Fruit fly (Drosophila melanogaster): ENCODE measurements around the gene Dsk.

Dsk gene

dm6 chr3R:4214038-4214437, 24.0 kb upstream of the Dsk start (continued):
- TF ChIP-seq CG10462 (GFP tag; optimal IDR thresholded peaks at IDR 0.05), result peak; percentile 8
- TF ChIP-seq zfh2 (GFP tag; optimal IDR thresholded peaks at IDR 0.05), result peak; percentile 12
- peak; percentile 55 for TF ChIP-seq CG3281 (GFP tag; optimal IDR thresholded peaks at IDR 0.05)
- peak; percentile 94 for TF ChIP-seq Ptx1 (GFP tag; IDR thresholded peaks at IDR 0.05)
- TF ChIP-seq Hr78 (GFP tag; optimal IDR thresholded peaks at IDR 0.05), result peak in 1 of 2 experiments; percentile 78
- peak; percentile 29 for TF ChIP-seq emc (GFP tag; optimal IDR thresholded peaks at IDR 0.05)
- peak; percentile 88 for TF ChIP-seq esg (GFP tag; conservative IDR thresholded peaks at IDR 0.05)
- peak; percentile 83 for TF ChIP-seq CG6272 (GFP tag; IDR thresholded peaks at IDR 0.05)
- peak; percentile 68 for TF ChIP-seq CG8944 (GFP tag; optimal IDR thresholded peaks at IDR 0.05)
- no peak for TF ChIP-seq CG4328 (GFP tag; optimal IDR thresholded peaks at IDR 0.05)
- TF ChIP-seq scrt (GFP tag; optimal IDR thresholded peaks at IDR 0.05), result peak; percentile 22
- TF ChIP-seq CG12769 (tag; optimal IDR thresholded peaks at IDR 0.05), result peak; percentile 86
- peak; percentile 79 for TF ChIP-seq ro (GFP tag; IDR thresholded peaks at IDR 0.05)
- TF ChIP-seq twi (tag; optimal IDR thresholded peaks at IDR 0.05), result no peak
- peak; percentile 89 for TF ChIP-seq H15 (GFP tag; IDR thresholded peaks at IDR 0.05)
- TF ChIP-seq nom (GFP tag; optimal IDR thresholded peaks at IDR 0.05), result peak; percentile 79
- TF ChIP-seq tx (GFP tag; optimal IDR thresholded peaks at IDR 0.05), result peak; percentile 57
- peak; percentile 15 for TF ChIP-seq CG7928 (GFP tag; optimal IDR thresholded peaks at IDR 0.05)
- TF ChIP-seq CG1792 (GFP tag; optimal IDR thresholded peaks at IDR 0.05), result peak; percentile 46
- TF ChIP-seq dati (GFP tag; IDR thresholded peaks at IDR 0.05), result peak; percentile 77
- peak; percentile 74 for TF ChIP-seq croc (GFP tag; conservative IDR thresholded peaks at IDR 0.05)
- no peak for TF ChIP-seq CG3838 (GFP tag; optimal IDR thresholded peaks at IDR 0.05)
- TF ChIP-seq ab (GFP tag; optimal IDR thresholded peaks at IDR 0.05), result peak; percentile 23
- TF ChIP-seq CG18619 (GFP tag; optimal IDR thresholded peaks at IDR 0.05), result peak; percentile 61
- peak; percentile 53 for TF ChIP-seq kay (GFP tag; optimal IDR thresholded peaks at IDR 0.05)
- peak; percentile 22 for TF ChIP-seq schlank (tag; optimal IDR thresholded peaks at IDR 0.05)
- TF ChIP-seq shn (GFP tag; optimal IDR thresholded peaks at IDR 0.05), result peak; percentile 66
- TF ChIP-seq vfl (GFP tag; optimal IDR thresholded peaks at IDR 0.05), result no peak
- no peak for TF ChIP-seq CG6791 (GFP tag; IDR thresholded peaks at IDR 0.05; ENCODE audit: partially characterized antibody)
- TF ChIP-seq Hr39 (optimal IDR thresholded peaks at IDR 0.05), result no peak
- no peak for TF ChIP-seq usp (GFP tag; optimal IDR thresholded peaks at IDR 0.05)
- peak; percentile 74 for TF ChIP-seq CG16863 (GFP tag; optimal IDR thresholded peaks at IDR 0.05)
- TF ChIP-seq CG15514 (GFP tag; optimal IDR thresholded peaks at IDR 0.05), result peak; percentile 48
- TF ChIP-seq Optix (GFP tag; IDR thresholded peaks at IDR 0.05), result peak; percentile 87
- no peak for TF ChIP-seq Opbp (GFP tag; IDR thresholded peaks at IDR 0.05; ENCODE audit: partially characterized antibody)
- TF ChIP-seq kni (GFP tag; optimal IDR thresholded peaks at IDR 0.05), result peak; percentile 48
- TF ChIP-seq insv (GFP tag; optimal IDR thresholded peaks at IDR 0.05), result no peak
- no peak for TF ChIP-seq hb (GFP tag; IDR thresholded peaks at IDR 0.05; ENCODE audit: partially characterized antibody)
- TF ChIP-seq CG12071 (GFP tag; optimal IDR thresholded peaks at IDR 0.05), result peak; percentile 76
- peak; percentile 79 for TF ChIP-seq CG2712 (tag; optimal IDR thresholded peaks at IDR 0.05)
- no peak for TF ChIP-seq cg (GFP tag; optimal IDR thresholded peaks at IDR 0.05)
- peak in 1 of 3 experiments; percentile 12 for TF ChIP-seq lola (GFP tag; optimal IDR thresholded peaks at IDR 0.05)
- no peak for TF ChIP-seq lbe (GFP tag; optimal IDR thresholded peaks at IDR 0.05)
- TF ChIP-seq rib (GFP tag; IDR thresholded peaks at IDR 0.05), result peak; percentile 46; the same call in 1 of the 2 replicates
- TF ChIP-seq B-H2 (GFP tag; optimal IDR thresholded peaks at IDR 0.05), result no peak
- TF ChIP-seq chm (GFP tag; IDR thresholded peaks at IDR 0.05), result peak; percentile 50; the same call in 1 of the 2 replicates
- TF ChIP-seq CG11560 (tag; IDR thresholded peaks at IDR 0.05), result peak; percentile 68; the same call in 2 of the 3 replicates
- peak; percentile 69 for TF ChIP-seq gcm2 (GFP tag; optimal IDR thresholded peaks at IDR 0.05)
- peak; percentile 29 for TF ChIP-seq mirr (GFP tag; optimal IDR thresholded peaks at IDR 0.05)
- peak; percentile 64 for TF ChIP-seq MTF-1 (GFP tag; optimal IDR thresholded peaks at IDR 0.05; ENCODE audit: borderline replicate concordance)
- peak; percentile 68 for TF ChIP-seq NFAT (GFP tag; IDR thresholded peaks at IDR 0.05)

All from whole organism, embryonic.